Worm (Caenorhabditis elegans) whole organism, L2 larva: Measurements from ENCODE around the gene str-207.

Experiments used
- alr-1 ChIP-seq: fragments of 150-350 bp; optimal IDR thresholded peaks from 2 replicates; lab custom pipeline; 2014; ENCODE audit warnings: missing biosample characterization, missing genetic modification characterization
- aly-2 ChIP-seq: fragments of 150-350 bp; optimal IDR thresholded peaks from 2 replicates; lab custom pipeline; 2014; ENCODE audit warnings: missing biosample characterization, missing genetic modification characterization
- blmp-1 ChIP-seq: sonication (generic microtip); optimal IDR thresholded peaks from 2 replicates; lab custom pipeline; 2017; ENCODE audit warnings: missing genetic modification characterization, mild to moderate bottlenecking, missing compliant biosample characterization, antibody characterized with exemption, moderate library complexity; ENCODE audit not compliant: insufficient read depth
- ceh-82 ChIP-seq: fragments of 150-350 bp; optimal IDR thresholded peaks from 2 replicates; lab custom pipeline; 2014; ENCODE audit warnings: missing biosample characterization, missing genetic modification characterization
- egl-27 ChIP-seq: sonication (generic microtip); optimal IDR thresholded peaks from 3 replicates; lab custom pipeline; 2017; ENCODE audit warnings: missing biosample characterization, missing genetic modification reagents, missing genetic modification characterization
- elt-3 ChIP-seq: sonication (generic microtip); optimal IDR thresholded peaks from 2 replicates; lab custom pipeline; 2017; ENCODE audit warnings: missing biosample characterization, missing genetic modification characterization
- lin-11 ChIP-seq: fragments of 150-350 bp; sonication (generic microtip); optimal IDR thresholded peaks from 2 replicates; lab custom pipeline; 2014; ENCODE audit warnings: missing biosample characterization, missing genetic modification characterization, inconsistent platforms, mixed read lengths
- lin-39 ChIP-seq: fragments of 150-350 bp; optimal IDR thresholded peaks from 2 replicates; lab custom pipeline; 2014; ENCODE audit warnings: missing biosample characterization, missing genetic modification reagents, missing genetic modification characterization
- mbf-1 ChIP-seq: sonication (generic microtip); optimal IDR thresholded peaks from 2 replicates; lab custom pipeline; 2017; ENCODE audit warnings: missing biosample characterization, missing genetic modification characterization
- nhr-12 ChIP-seq: fragments of 150-350 bp; optimal IDR thresholded peaks from 2 replicates; lab custom pipeline; 2014; ENCODE audit warnings: missing biosample characterization, missing genetic modification characterization
- unc-62 ChIP-seq: fragments of 150-350 bp; optimal IDR thresholded peaks from 2 replicates; lab custom pipeline; 2014; ENCODE audit warnings: missing biosample characterization, missing genetic modification reagents, missing genetic modification characterization
- ztf-4 ChIP-seq: fragments of 150-350 bp; optimal IDR thresholded peaks from 2 replicates; lab custom pipeline; 2014; ENCODE audit warnings: missing biosample characterization, missing genetic modification characterization

ce11 chrV:4944219-4944618, 7.3 kb upstream of the str-207 start, which contains the start of gene str-211:
- TF ChIP-seq lin-39 (tag; lab: Kevin White, UChicago) (no peak), alr-1 (no peak), egl-27 (tag; lab: Kevin White, UChicago) (no peak), mbf-1 (no peak), elt-3 (tag; lab: Kevin White, UChicago) (no peak), blmp-1 (tag; lab: Kevin White, UChicago) (no peak), ceh-82 (tag; lab: Kevin White, UChicago) (no peak), ztf-4 (tag; lab: Kevin White, UChicago) (no peak), nhr-12 (tag; lab: Kevin White, UChicago) (no peak), aly-2 (no peak), unc-62 (GFP tag; lab: Kevin White, UChicago) (no peak), lin-11 (tag; lab: Kevin White, UChicago) (no peak)
